Fruit fly (Drosophila melanogaster) Kc167 (cell line): ENCODE measurements around the gene Indy.

Experiments
- Myc ChIP-seq: fragments of >200 bp; optimal IDR thresholded peaks from 2 replicates; lab custom pipeline; 2017; ENCODE audit warnings: missing external identifiers
- Sin3A ChIP-seq: fragments of >200 bp; optimal IDR thresholded peaks from 2 replicates; lab custom pipeline; 2018; ENCODE audit warnings: missing external identifiers
- h ChIP-seq: fragments of >200 bp; optimal IDR thresholded peaks from 3 replicates; lab custom pipeline; 2018; ENCODE audit warnings: missing external identifiers
- insv ChIP-seq: fragments of >200 bp; optimal IDR thresholded peaks from 3 replicates; lab custom pipeline; 2018; ENCODE audit warnings: missing external identifiers
- psq ChIP-seq: fragments of >200 bp; optimal IDR thresholded peaks from 2 replicates; lab custom pipeline; 2017; ENCODE audit warnings: missing external identifiers
- ttk ChIP-seq: sonication (Bioruptor generic); optimal IDR thresholded peaks from 2 replicates; lab custom pipeline; 2017; ENCODE audit warnings: missing external identifiers

The Indy gene

DNA sequence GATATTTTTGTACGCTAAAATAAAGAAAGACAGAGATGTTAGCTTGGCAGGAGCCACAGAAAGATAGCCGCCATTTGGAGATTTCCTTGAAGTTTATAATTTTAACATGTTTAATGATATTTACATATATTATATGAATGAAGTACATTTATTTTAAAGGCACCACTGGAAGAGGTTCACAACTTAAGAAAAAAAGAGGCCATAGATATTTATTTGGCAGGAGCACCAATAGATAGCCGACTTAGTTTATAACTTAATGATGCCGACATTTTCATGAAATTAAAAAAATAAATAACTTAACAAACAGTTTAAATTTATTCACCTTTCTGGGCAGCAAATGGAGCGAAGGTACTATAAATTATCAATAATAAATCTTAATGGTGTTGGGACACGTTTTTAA lies 24.0 kb downstream of the Indy start:
- TF ChIP-seq Myc (no peak), psq (lab: Kevin White, UChicago) (no peak), Sin3A (lab: Kevin White, UChicago) (no peak), insv (no peak), ttk (lab: Kevin White, UChicago) (no peak), h (lab: Kevin White, UChicago) (no peak)

DNA sequence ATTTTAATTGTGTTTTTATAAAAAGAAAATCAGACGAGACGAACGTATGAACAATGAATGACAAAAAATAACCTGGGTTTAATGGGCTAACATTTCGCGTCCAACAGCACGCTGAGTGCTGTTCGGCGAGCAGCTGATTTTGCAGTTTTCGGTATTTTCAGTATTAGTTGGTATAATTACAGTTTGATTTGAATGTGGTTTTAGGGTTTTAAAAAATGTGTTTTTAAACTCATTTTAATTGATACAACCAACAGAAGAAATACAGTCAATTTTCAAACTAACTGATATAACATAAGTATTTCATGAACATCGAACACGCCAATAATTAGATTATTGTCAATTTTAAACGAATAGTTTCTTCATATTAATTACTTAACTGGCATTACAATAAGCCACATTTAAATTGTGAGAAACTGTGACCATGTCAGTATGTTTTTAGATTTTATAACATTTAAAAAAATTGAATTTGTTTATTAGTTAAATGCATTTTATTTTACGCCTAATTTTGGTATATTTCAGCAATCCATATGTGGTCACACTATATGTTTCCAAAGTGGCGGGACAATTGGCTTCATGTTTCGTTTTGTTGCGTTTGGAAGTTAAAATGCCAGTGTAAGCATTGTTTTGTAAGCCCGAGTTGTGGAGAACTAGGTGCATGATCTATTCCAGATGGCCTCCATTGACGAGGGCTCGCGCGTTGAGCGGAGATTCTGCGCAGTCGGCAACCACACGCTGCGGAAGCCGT lies 25.3 kb downstream of the Indy start, which contains the start of the genes CG14073 and HipHop:
CG14073 (minus strand) TSS at position 38 of the 745 bp plus-strand sequence.
HipHop (plus strand) TSS at position 534 of the 745 bp plus-strand sequence.
- no peak for TF ChIP-seq insv
- TF ChIP-seq ttk (lab: Kevin White, UChicago), result no peak
- no peak for TF ChIP-seq psq (lab: Kevin White, UChicago)
- no peak for TF ChIP-seq Sin3A (lab: Kevin White, UChicago)
- TF ChIP-seq Myc, result no peak
- TF ChIP-seq h (lab: Kevin White, UChicago), result no peak

DNA sequence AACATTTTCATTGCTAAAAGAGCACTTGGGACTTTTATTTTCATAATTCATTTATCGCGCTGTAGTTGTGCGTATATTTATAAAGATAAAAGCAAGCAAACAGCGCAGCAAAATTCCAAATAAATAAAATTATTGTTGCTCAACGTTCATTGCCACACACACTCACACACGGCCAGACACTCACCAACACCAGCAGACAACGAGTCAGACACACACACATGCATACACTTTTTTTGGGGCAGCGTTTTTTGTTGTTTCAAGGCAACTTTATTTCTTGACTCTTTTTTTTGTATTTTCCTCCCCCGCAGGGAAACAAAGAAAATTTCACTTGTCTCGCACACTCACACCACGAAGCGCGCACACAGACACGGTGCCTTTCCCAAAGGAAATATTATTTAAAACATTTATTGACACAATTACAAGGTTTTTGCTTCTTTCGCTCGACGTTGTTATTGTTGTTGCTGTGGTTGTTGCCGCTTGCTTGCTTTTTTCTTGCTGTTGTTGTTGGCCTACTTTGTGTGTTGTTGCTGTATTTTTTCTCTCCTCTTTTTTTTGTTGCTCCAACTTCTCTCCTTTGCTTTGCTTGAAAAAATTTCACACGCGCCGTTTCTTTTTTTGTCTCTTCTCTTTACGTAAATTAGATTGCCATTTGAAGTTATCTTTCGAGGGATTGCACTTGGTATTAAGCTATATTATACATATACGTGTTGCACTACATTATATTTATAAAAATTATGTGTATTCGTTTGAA lies 26.0 kb downstream of the Indy start:
- TF ChIP-seq ttk (lab: Kevin White, UChicago) (no peak), Sin3A (lab: Kevin White, UChicago) (no peak), insv (no peak), psq (lab: Kevin White, UChicago) (no peak), Myc (no peak), h (lab: Kevin White, UChicago) (no peak)

DNA sequence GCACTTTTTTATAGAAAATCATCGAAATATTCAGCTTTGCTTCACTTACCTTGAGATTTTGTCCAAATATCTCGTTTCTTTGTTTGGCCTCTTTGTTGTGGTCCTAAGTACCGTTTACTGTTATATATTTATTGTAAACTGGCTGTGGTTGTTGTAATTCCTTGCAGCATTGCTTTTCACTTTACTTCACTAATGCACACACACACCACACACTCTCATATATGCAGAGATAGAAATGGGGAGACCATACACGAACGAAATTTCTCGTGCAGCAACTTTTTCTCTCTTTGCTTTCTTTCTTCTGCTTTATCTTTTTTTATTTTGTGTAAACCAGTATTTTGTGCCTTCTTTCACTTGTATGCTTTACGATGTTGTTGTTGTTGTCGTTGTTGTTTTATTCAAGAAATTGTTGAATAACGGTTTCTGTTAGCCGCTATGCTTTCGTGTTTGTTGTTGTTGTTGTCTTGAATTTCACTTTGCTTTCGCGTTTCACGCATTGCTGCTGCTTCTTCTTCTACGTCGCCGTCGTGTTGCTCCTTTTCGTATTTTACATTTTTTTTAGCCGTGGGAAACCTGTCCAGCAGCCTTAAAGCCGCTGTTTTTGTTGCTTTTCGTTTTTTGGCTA lies 26.7 kb downstream of the Indy start:
- TF ChIP-seq Sin3A (lab: Kevin White, UChicago) (no peak), insv (no peak), psq (lab: Kevin White, UChicago) (no peak)

DNA sequence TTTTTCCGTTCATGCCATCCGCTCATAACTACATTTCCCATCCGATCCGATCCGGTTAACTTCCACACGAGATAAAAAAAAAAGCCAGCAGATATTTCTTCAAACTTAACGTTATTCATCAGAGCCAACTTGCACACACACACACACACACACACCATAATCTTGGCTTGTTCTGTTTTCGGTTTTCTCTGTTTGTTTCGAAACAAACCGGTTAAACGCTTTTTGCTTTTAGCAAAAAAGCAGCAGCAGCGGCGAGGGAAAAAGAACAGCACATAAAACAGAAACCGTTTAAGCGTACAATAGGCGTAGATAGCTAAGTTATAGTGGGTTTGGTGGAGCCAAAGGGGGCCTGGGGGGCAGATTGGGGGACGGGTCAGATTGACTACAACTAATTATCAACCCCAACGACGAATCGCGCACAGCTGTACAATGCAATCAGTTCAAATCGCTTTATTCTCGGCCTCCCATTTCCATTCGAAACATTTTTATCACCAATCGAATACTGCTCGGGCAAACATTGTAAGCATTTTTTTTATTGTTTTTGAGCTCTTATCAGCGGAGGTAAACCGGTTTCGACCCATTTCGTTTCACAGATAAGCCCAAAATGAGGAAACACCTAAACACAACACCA lies 28.7 kb downstream of the Indy start:
- TF ChIP-seq ttk (lab: Kevin White, UChicago) (no peak), Myc (no peak), insv (no peak), Sin3A (lab: Kevin White, UChicago) (no peak), psq (lab: Kevin White, UChicago) (no peak)

DNA sequence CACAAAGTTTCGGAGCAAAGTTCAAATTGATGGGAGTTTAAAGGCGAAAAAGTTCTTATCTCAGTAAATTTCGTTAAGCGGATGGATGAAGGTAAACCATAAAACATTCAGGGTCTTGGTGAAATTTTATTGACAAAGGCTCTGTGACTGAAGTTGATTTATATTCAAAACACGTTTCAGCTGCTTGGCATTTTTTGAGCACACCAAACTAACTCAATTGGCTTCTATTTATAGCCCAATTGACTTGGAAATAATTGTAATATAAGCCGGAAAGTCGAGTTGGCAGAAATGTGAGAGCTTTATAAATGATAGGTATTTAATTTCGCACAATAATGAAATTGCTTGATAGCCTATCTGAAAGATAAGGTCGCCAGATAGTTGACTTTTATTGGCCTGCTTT lies 29.3 kb downstream of the Indy start:
- TF ChIP-seq Sin3A (lab: Kevin White, UChicago), result no peak
- no peak for TF ChIP-seq psq (lab: Kevin White, UChicago)
- TF ChIP-seq h (lab: Kevin White, UChicago), result no peak
- no peak for TF ChIP-seq insv
- no peak for TF ChIP-seq ttk (lab: Kevin White, UChicago)
- no peak for TF ChIP-seq Myc

DNA sequence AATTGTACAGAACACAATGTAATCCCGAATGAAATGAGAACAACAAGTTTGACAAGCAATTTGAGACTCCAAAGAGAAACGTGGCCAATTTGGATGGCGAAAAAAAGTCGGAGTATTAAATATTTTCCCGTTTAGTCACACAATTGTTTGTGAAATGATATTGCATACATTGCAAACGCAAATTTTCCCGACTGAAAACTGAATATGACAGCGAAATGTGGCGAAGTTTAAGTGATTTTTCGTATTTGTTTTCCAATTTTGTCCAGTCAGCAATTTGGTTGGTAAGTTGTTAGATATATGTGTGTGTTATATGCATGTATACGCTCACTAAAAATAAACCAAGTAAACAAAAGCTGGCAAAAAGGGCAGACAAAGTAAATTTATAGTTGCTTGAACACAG lies 29.9 kb downstream of the Indy start:
- TF ChIP-seq psq (lab: Kevin White, UChicago) (no peak), insv (no peak), ttk (lab: Kevin White, UChicago) (no peak), Sin3A (lab: Kevin White, UChicago) (no peak), h (lab: Kevin White, UChicago) (no peak), Myc (no peak)

DNA sequence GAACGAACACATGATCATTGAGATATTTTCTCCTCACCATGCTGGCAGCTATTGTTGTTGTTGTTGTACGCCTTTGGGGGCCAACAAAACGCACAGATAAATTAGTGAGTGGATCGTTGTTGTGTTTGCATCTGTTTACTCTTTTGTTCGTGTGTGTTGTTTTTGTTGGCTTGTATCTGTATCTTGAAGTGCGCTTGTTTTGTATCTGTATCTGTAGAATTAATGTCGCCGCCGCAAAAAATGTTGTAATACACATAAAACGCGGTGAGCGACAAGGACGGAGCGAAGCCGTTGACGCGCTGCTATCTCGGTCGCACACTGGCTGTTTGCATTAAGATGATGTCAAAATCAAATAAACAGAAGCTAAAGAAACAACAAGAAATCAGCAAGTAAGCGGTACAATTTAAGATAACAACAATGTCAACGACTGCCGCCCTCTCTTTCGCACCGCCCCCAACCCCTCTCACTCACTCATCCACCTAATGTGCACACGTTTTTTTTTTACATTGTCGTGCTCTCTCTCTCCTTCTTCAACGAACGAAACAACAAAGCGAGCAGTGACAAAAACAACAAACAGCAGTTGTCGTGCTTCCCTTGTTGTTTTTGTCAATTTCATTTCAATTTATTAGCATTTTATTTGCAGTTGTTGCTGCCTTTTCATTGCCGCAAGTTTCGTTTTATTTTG lies 32.0 kb downstream of the Indy start:
- TF ChIP-seq ttk (lab: Kevin White, UChicago), result no peak
- TF ChIP-seq h (lab: Kevin White, UChicago), result no peak
- TF ChIP-seq Sin3A (lab: Kevin White, UChicago), result no peak
- TF ChIP-seq insv, result no peak
- TF ChIP-seq Myc, result no peak
- no peak for TF ChIP-seq psq (lab: Kevin White, UChicago)

DNA sequence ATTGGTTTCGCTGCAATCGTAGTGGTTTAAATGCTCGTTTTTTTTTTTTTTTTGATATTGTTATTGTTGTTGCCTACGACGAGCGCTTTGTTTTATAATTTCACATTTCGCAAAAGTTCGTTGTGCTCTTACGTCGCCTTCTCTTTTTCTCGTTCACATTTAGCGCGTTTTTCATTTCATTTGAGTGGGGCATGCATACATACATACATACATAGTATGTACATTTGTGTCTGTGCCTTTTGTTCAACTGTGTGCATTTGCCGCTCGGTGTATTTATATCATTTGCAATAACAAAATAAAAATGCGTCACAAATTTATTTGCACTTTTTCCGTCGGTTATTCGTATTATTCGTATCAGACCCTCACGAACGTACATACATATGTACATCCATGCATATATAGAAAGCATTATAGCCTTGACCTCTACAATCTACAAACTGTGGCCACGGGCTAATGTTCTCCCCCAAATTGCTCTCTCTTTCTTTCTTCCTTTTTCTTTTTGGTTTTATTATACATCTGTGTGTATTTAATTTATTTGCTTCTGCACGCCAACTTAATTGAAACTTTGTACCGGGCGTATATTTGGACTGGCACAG lies 33.8 kb downstream of the Indy start:
- TF ChIP-seq Sin3A (lab: Kevin White, UChicago) (no peak), ttk (lab: Kevin White, UChicago) (no peak), insv (no peak), Myc (no peak)

DNA sequence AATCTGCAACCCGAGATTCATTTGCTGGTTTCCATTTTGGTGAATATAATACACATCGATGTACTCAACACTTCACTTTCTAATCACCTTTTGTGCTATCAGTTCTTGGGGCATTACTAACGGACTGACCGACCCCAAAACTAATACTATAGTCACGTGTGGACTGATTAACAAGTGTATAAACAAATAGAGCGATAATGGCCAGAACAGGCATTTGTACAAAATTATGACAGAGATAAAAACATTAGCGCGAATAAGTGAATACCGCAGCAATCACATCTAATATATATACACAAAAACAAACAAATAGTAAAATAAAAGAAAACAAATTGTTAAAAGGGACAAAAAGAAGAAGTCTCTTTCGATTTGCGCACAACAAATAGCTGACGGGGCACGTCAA lies 35.6 kb downstream of the Indy start:
- TF ChIP-seq h (lab: Kevin White, UChicago) (no peak), ttk (lab: Kevin White, UChicago) (no peak), Myc (no peak), insv (no peak), psq (lab: Kevin White, UChicago) (no peak), Sin3A (lab: Kevin White, UChicago) (no peak)

DNA sequence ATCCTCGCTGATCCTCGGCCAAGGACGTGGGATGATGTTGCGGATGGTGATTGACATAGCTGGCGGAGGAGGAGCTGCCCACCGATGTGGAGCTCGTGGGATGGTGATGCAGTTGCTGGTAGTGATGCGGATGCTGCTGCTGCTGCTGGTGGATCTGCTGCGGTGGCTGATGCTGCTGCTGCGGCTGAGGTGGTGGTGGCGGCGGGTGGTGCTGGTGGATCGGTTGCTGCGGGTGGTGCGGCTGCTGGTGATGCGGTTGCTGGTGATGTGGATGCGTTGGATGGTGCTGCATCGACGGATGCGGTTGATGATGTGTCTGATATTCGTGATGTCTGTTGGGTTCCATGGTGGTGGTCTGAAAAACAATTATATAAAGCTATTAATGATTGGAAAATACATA lies 37.0 kb downstream of the Indy start:
- TF ChIP-seq psq (lab: Kevin White, UChicago) (no peak), Sin3A (lab: Kevin White, UChicago) (no peak), insv (no peak)
